Fruit fly (Drosophila melanogaster): ENCODE data around the gene CG4267.

CG4267 gene

DNA sequence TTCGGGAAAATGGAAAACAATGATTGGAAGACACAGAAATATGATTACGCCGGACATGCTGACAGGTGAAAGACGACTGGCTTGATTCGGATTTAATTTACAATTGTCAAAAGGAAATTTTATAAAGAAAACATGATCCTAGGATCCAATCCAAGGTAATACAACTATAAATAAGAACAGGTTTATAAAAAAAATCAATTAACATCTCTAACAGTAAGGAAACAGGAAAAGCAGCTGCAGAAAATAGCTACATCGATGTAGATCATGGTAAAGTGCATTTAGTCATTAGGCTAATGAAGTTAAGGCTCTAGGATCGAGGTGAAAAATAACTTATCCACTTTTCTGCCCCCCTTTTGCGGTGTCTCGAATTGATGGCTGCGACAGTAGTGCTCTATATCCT lies 47.1 kb downstream of the CG4267 start, which contains the start of gene CG17237:
Gene CG17237, minus strand, starts transcription at position 101 of the 400 bp plus-strand sequence.
- TF ChIP-seq CTCF (optimal IDR thresholded peaks at IDR 0.05) (no peak), CG8478 (optimal IDR thresholded peaks at IDR 0.05) (no peak)

DNA sequence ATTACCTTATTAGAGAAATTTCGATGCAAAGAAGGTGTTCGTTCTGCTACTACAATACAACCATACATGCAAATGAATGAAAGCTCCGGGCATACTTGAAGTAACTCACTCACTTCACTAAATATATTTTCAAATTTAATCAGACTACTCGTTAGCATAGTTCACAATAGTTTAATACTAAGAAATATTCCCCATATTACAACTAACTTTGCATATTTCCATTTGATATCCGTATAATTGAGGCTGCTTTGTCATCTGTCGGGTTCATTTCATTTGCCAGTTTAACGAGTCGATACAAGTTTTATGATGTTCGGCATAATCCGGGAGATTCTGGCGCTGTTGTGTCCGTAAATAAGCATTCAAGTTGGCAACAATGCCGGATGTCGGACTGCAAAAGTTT lies 48.5 kb downstream of the CG4267 start, which contains the start of gene robl22E:
Gene robl22E, minus strand, starts transcription at position 101 of the 400 bp plus-strand sequence.
- no peak for TF ChIP-seq CG8478 (optimal IDR thresholded peaks at IDR 0.05)
- no peak for TF ChIP-seq CTCF (optimal IDR thresholded peaks at IDR 0.05)

Measured in S2 (cell line).